Fruit fly (Drosophila melanogaster) whole organism, embryonic: ENCODE data around the gene CG5846.

Experiments used
- Ada2b ChIP-seq: fragments of 200-800 bp; sonication (Bioruptor generic); IDR thresholded peaks from 2 replicates; pipeline ENCODE4 v1.3.6; 2022; ENCODE audit warnings: missing biosample characterization, missing genetic modification characterization
- Aef1 ChIP-seq: fragments of 200-800 bp; sonication (Bioruptor generic); IDR thresholded peaks from 3 replicates; pipeline ENCODE4 v1.3.6; 2022; ENCODE audit warnings: missing biosample characterization, missing genetic modification characterization
- CG10209 ChIP-seq: fragments of 200-800 bp; sonication (Bioruptor generic); optimal IDR thresholded peaks from 3 replicates; lab custom pipeline; 2017; ENCODE audit warnings: missing biosample characterization, mild to moderate bottlenecking, missing genetic modification characterization, missing genetic modification reagents
- CG10979 ChIP-seq: fragments of 200-800 bp; sonication (Bioruptor generic); optimal IDR thresholded peaks from 2 replicates; lab custom pipeline; 2018; ENCODE audit warnings: missing biosample characterization, mild to moderate bottlenecking, missing genetic modification characterization, moderate library complexity
- CG11247 ChIP-seq: fragments of 200-800 bp; sonication (Bioruptor generic); IDR thresholded peaks from 2 replicates; pipeline ENCODE4 v1.3.6; 2022; ENCODE audit warnings: missing biosample characterization, missing genetic modification characterization
- CG11504 ChIP-seq: fragments of 200-800 bp; sonication (Bioruptor generic); optimal IDR thresholded peaks from 3 replicates; lab custom pipeline; 2019; ENCODE audit warnings: missing biosample characterization, mild to moderate bottlenecking, missing genetic modification characterization, moderate library complexity
- CG12219 ChIP-seq: fragments of 200-800 bp; sonication (Bioruptor generic); optimal IDR thresholded peaks from 3 replicates; lab custom pipeline; 2018; ENCODE audit warnings: missing biosample characterization, mild to moderate bottlenecking, missing genetic modification characterization
- CG14441 ChIP-seq: fragments of 200-800 bp; sonication (Bioruptor generic); IDR thresholded peaks from 2 replicates; pipeline ENCODE4 v1.3.6; 2022; ENCODE audit warnings: missing biosample characterization, missing genetic modification characterization
- CG15479 ChIP-seq: fragments of 200-800 bp; sonication (Bioruptor generic); optimal IDR thresholded peaks from 3 replicates; lab custom pipeline; 2019; ENCODE audit warnings: missing biosample characterization, mild to moderate bottlenecking, missing genetic modification characterization, moderate library complexity
- CG17361 ChIP-seq: fragments of 200-800 bp; sonication (Bioruptor generic); IDR thresholded peaks from 3 replicates; pipeline ENCODE4 v1.3.6; 2022; ENCODE audit warnings: missing biosample characterization, missing genetic modification characterization
- CG17385 ChIP-seq: fragments of 200-800 bp; sonication (Bioruptor generic); optimal IDR thresholded peaks from 3 replicates; lab custom pipeline; 2018; ENCODE audit warnings: missing biosample characterization, mild to moderate bottlenecking, missing genetic modification characterization
- CG1792 ChIP-seq: fragments of 200-800 bp; sonication (Bioruptor generic); optimal IDR thresholded peaks from 2 replicates; lab custom pipeline; 2016; ENCODE audit warnings: missing biosample characterization, missing genetic modification characterization
- CG18599 ChIP-seq: fragments of 200-800 bp; sonication (Bioruptor generic); optimal IDR thresholded peaks from 3 replicates; lab custom pipeline; 2017; ENCODE audit warnings: missing biosample characterization, missing genetic modification characterization, mild to moderate bottlenecking, moderate library complexity, missing genetic modification reagents
- CG18764 ChIP-seq: fragments of 200-800 bp; sonication (Bioruptor generic); optimal IDR thresholded peaks from 3 replicates; lab custom pipeline; 2016; ENCODE audit warnings: missing biosample characterization, missing genetic modification characterization
- CG34376 ChIP-seq: fragments of 200-800 bp; sonication (Bioruptor generic); optimal IDR thresholded peaks from 2 replicates; lab custom pipeline; 2018; ENCODE audit warnings: missing biosample characterization, mild to moderate bottlenecking, missing genetic modification characterization
- CG42726 ChIP-seq: fragments of 200-800 bp; sonication (Bioruptor generic); IDR thresholded peaks from 2 replicates; pipeline ENCODE4 v1.3.6; 2022; ENCODE audit warnings: missing biosample characterization, missing genetic modification characterization; ENCODE audit not compliant: partially characterized antibody
- CG4328 ChIP-seq: fragments of 200-800 bp; sonication (Bioruptor generic); optimal IDR thresholded peaks from 3 replicates; lab custom pipeline; 2017; ENCODE audit warnings: missing biosample characterization, missing genetic modification reagents, missing genetic modification characterization
- CG43689 ChIP-seq: fragments of 200-800 bp; sonication (Bioruptor generic); IDR thresholded peaks from 2 replicates; pipeline ENCODE4 v1.3.6; 2022; ENCODE audit warnings: missing biosample characterization, missing genetic modification characterization
- CG4707 ChIP-seq: fragments of 200-800 bp; sonication (Bioruptor generic); optimal IDR thresholded peaks from 2 replicates; lab custom pipeline; 2018; ENCODE audit warnings: missing biosample characterization, mild to moderate bottlenecking, missing genetic modification characterization, moderate library complexity
- CG6689 ChIP-seq: fragments of 200-800 bp; sonication (Bioruptor generic); IDR thresholded peaks from 2 replicates; pipeline ENCODE4 v1.3.6; 2022; ENCODE audit warnings: missing biosample characterization, missing genetic modification characterization
- CG8281 ChIP-seq: fragments of 200-800 bp; sonication (Bioruptor generic); optimal IDR thresholded peaks from 2 replicates; lab custom pipeline; 2018; ENCODE audit warnings: missing biosample characterization, mild to moderate bottlenecking, missing genetic modification characterization, moderate library complexity
- CG8924 ChIP-seq: fragments of 200-800 bp; optimal IDR thresholded peaks from 3 replicates; lab custom pipeline; 2019; ENCODE audit warnings: missing biosample characterization, mild to moderate bottlenecking, missing genetic modification characterization, moderate library complexity
- CG9215 ChIP-seq: fragments of 200-800 bp; sonication (Bioruptor generic); IDR thresholded peaks from 2 replicates; pipeline ENCODE4 v1.3.6; 2022; ENCODE audit warnings: missing biosample characterization, missing genetic modification characterization
- CG9437 ChIP-seq: fragments of 200-800 bp; sonication (Bioruptor generic); optimal IDR thresholded peaks from 2 replicates; lab custom pipeline; 2018; ENCODE audit warnings: missing biosample characterization, mild to moderate bottlenecking, missing genetic modification characterization
- D19A ChIP-seq: fragments of 200-800 bp; optimal IDR thresholded peaks from 3 replicates; lab custom pipeline; 2019; ENCODE audit warnings: missing biosample characterization, mild to moderate bottlenecking, missing genetic modification characterization, moderate library complexity
- Deaf1 ChIP-seq: fragments of 200-800 bp; optimal IDR thresholded peaks from 3 replicates; lab custom pipeline; 2019; ENCODE audit warnings: missing biosample characterization, mild to moderate bottlenecking, missing genetic modification characterization, moderate library complexity
- Ets97D ChIP-seq: fragments of 200-800 bp; sonication (Bioruptor generic); optimal IDR thresholded peaks from 3 replicates; lab custom pipeline; 2016; ENCODE audit warnings: missing biosample characterization, missing genetic modification characterization
- Hr78 ChIP-seq, 2 experiments: fragments of 200-800 bp in 1 of 2; fragments of >200 bp in 1 of 2; sonication (Bioruptor generic) in 1 of 2; optimal IDR thresholded peaks; 2 replicates each; lab custom pipeline; 2017 to 2019; ENCODE audit warnings: missing biosample characterization in 2 of 2, missing genetic modification characterization in 2 of 2, mild to moderate bottlenecking in 1 of 2, moderate library complexity in 1 of 2
- Hsf ChIP-seq: fragments of 200-800 bp; sonication (Bioruptor generic); optimal IDR thresholded peaks from 3 replicates; lab custom pipeline; 2016; ENCODE audit warnings: missing biosample characterization, missing genetic modification characterization
- Kr ChIP-seq: fragments of 200-800 bp; sonication (Bioruptor generic); optimal IDR thresholded peaks from 2 replicates; lab custom pipeline; 2017; ENCODE audit warnings: missing biosample characterization, mild to moderate bottlenecking, missing genetic modification characterization
- NfI ChIP-seq: fragments of 200-800 bp; sonication (Bioruptor generic); optimal IDR thresholded peaks from 3 replicates; lab custom pipeline; 2018; ENCODE audit warnings: missing biosample characterization, mild to moderate bottlenecking, missing genetic modification characterization, moderate library complexity
- TFAM ChIP-seq: fragments of 200-800 bp; sonication (Bioruptor generic); optimal IDR thresholded peaks from 2 replicates; lab custom pipeline; 2017; ENCODE audit warnings: missing biosample characterization, missing genetic modification characterization, inconsistent platforms
- Xbp1 ChIP-seq: fragments of 200-800 bp; sonication (Bioruptor generic); optimal IDR thresholded peaks from 3 replicates; lab custom pipeline; 2016; ENCODE audit warnings: missing biosample characterization, mild to moderate bottlenecking, missing genetic modification characterization
- bsh ChIP-seq, 2 experiments: fragments of 200-800 bp; sonication (Bioruptor generic); optimal IDR thresholded peaks; 2 replicates each; lab custom pipeline; 2017 to 2018; ENCODE audit warnings: mild to moderate bottlenecking in 2 of 2, missing biosample characterization in 2 of 2, missing genetic modification characterization in 2 of 2, moderate library complexity in 1 of 2
- chif ChIP-seq, 2 experiments: fragments of 200-800 bp; sonication (Bioruptor generic); optimal IDR thresholded peaks; 3 replicates each; lab custom pipeline; 2016; ENCODE audit warnings: missing biosample characterization in 2 of 2, missing genetic modification characterization in 2 of 2
- ci ChIP-seq: fragments of 200-800 bp; sonication (Bioruptor generic); IDR thresholded peaks from 3 replicates; pipeline ENCODE4 v1.3.6; 2022; ENCODE audit warnings: missing biosample characterization, missing genetic modification characterization
- dysf ChIP-seq: fragments of 200-800 bp; sonication (Bioruptor generic); IDR thresholded peaks from 3 replicates; pipeline ENCODE4 v1.3.6; 2022; ENCODE audit warnings: missing biosample characterization, missing genetic modification characterization
- ewg ChIP-seq: fragments of 200-800 bp; sonication (Bioruptor generic); optimal IDR thresholded peaks from 3 replicates; lab custom pipeline; 2017; ENCODE audit warnings: mild to moderate bottlenecking, missing biosample characterization, missing genetic modification reagents, missing genetic modification characterization
- jigr1 ChIP-seq: fragments of 200-800 bp; sonication (Bioruptor generic); IDR thresholded peaks from 3 replicates; pipeline ENCODE4 v1.3.6; 2022; ENCODE audit warnings: missing biosample characterization, missing genetic modification characterization
- lov ChIP-seq, 2 experiments: fragments of 200-800 bp in 1 of 2; fragments of >200 bp in 1 of 2; sonication (Bioruptor generic) in 1 of 2; IDR thresholded peaks in 1 of 2; optimal IDR thresholded peaks in 1 of 2; 2 replicates in 1 of 2; 3 replicates in 1 of 2; pipeline versions ENCODE4 v1.3.6 to Lab custom; 2017 to 2022; ENCODE audit warnings: missing biosample characterization in 1 of 2, missing genetic modification characterization in 1 of 2
- onecut ChIP-seq: fragments of 200-800 bp; sonication (Bioruptor generic); IDR thresholded peaks from 2 replicates; pipeline ENCODE4 v1.3.6; 2022; ENCODE audit warnings: missing biosample characterization, missing genetic modification characterization
- p53 ChIP-seq: fragments of 200-800 bp; sonication (Bioruptor generic); optimal IDR thresholded peaks from 2 replicates; lab custom pipeline; 2016; ENCODE audit warnings: missing biosample characterization, missing genetic modification characterization
- phol ChIP-seq: fragments of 200-800 bp; sonication (Bioruptor generic); optimal IDR thresholded peaks from 3 replicates; lab custom pipeline; 2018; ENCODE audit warnings: missing biosample characterization, mild to moderate bottlenecking, missing genetic modification characterization, moderate library complexity
- sim ChIP-seq: fragments of 200-800 bp; sonication (Bioruptor generic); IDR thresholded peaks from 2 replicates; pipeline ENCODE4 v1.3.6; 2022; ENCODE audit warnings: missing biosample characterization, missing genetic modification characterization
- sr ChIP-seq: fragments of 200-800 bp; sonication (Bioruptor generic); IDR thresholded peaks from 3 replicates; pipeline ENCODE4 v1.3.6; 2022; ENCODE audit warnings: missing biosample characterization, missing genetic modification characterization
- ssp ChIP-seq: fragments of 200-800 bp; sonication (Bioruptor generic); IDR thresholded peaks from 2 replicates; pipeline ENCODE4 v1.3.6; 2022; ENCODE audit warnings: missing biosample characterization, missing genetic modification characterization
- vvl ChIP-seq: fragments of 200-800 bp; sonication (Bioruptor generic); IDR thresholded peaks from 2 replicates; pipeline ENCODE4 v1.3.6; 2022; ENCODE audit warnings: missing biosample characterization, missing genetic modification characterization

The CG5846 gene

dm6 chr2L:9986402-9987350, 29.6 kb upstream of the CG5846 start (continued):
- TF ChIP-seq chif (GFP tag; optimal IDR thresholded peaks at IDR 0.05; lab: Kevin White, UChicago) = peak; percentile 11 to 31
- TF ChIP-seq CG42726 (GFP tag; lab: Robert Waterston, UW) = no peak
- peak; percentile 22 for TF ChIP-seq CG8924 (tag; lab: Kevin White, UChicago)
- TF ChIP-seq CG4707 (GFP tag; lab: Kevin White, UChicago) = no peak
- peak; percentile 52 for TF ChIP-seq ssp (GFP tag; lab: Robert Waterston, UW)
- TF ChIP-seq bsh (GFP tag; optimal IDR thresholded peaks at IDR 0.05; lab: Kevin White, UChicago) = peak; percentile 79 to 83
- peak in 1 of 2 experiments; percentile 30 for TF ChIP-seq Hr78 (GFP tag; optimal IDR thresholded peaks at IDR 0.05; lab: Kevin White, UChicago)
- TF ChIP-seq TFAM (GFP tag; lab: Kevin White, UChicago) = no peak
- peak; percentile 71 for TF ChIP-seq Ada2b (GFP tag; lab: Robert Waterston, UW)
- TF ChIP-seq Ets97D (GFP tag; lab: Kevin White, UChicago) = no peak
- peak; percentile 79 for TF ChIP-seq ci (GFP tag; lab: Robert Waterston, UW)
- peak; percentile 22 for TF ChIP-seq CG18764 (GFP tag; lab: Kevin White, UChicago)
- no peak for TF ChIP-seq CG4328 (GFP tag; lab: Kevin White, UChicago)
- 0 out of 3 replicates have a peak, but pooled peaks have one; percentile 33 for TF ChIP-seq sr (GFP tag; lab: Robert Waterston, UW)
- TF ChIP-seq CG11504 (tag; lab: Kevin White, UChicago) = peak; percentile 79
- no peak for TF ChIP-seq lov (optimal IDR thresholded peaks at IDR 0.05; lab: Kevin White, UChicago)
- TF ChIP-seq lov (GFP tag; IDR thresholded peaks at IDR 0.05; lab: Robert Waterston, UW) = 0 out of 3 replicates have a peak, but pooled peaks have one; percentile 60
- TF ChIP-seq CG6689 = peak; percentile 67
- peak; percentile 29 for TF ChIP-seq CG18599
- TF ChIP-seq CG34376 (GFP tag; lab: Kevin White, UChicago) = no peak
- TF ChIP-seq CG1792 (GFP tag; lab: Kevin White, UChicago) = no peak
- TF ChIP-seq CG8281 (tag; lab: Kevin White, UChicago) = no peak
- peak; percentile 64 for TF ChIP-seq CG14441 (GFP tag; lab: Robert Waterston, UW)
- peak; percentile 59; the same call in 1 of the 2 replicates for TF ChIP-seq sim (GFP tag; lab: Robert Waterston, UW)
- TF ChIP-seq CG10209 (GFP tag; lab: Kevin White, UChicago) = peak; percentile 12
- peak; percentile 17; the same call in 1 of the 2 replicates for TF ChIP-seq CG9215
- peak; percentile 4 for TF ChIP-seq Hsf (GFP tag; lab: Kevin White, UChicago)
- TF ChIP-seq CG10979 = peak; percentile 77
- peak; percentile 54 for TF ChIP-seq D19A (tag; lab: Kevin White, UChicago)
- TF ChIP-seq CG12219 = peak; percentile 52
- no peak for TF ChIP-seq Deaf1 (tag; lab: Kevin White, UChicago)
- TF ChIP-seq NfI (GFP tag; lab: Kevin White, UChicago) = peak; percentile 47
- peak; percentile 37; the same call in 1 of the 3 replicates for TF ChIP-seq Aef1 (GFP tag; lab: Robert Waterston, UW)
- TF ChIP-seq CG9437 = no peak
- no peak for TF ChIP-seq Kr (GFP tag; lab: Kevin White, UChicago)
- peak; percentile 67 for TF ChIP-seq phol (tag; lab: Kevin White, UChicago)
- TF ChIP-seq jigr1 (GFP tag; lab: Robert Waterston, UW) = peak; percentile 65; the same call in 2 of the 3 replicates
- TF ChIP-seq Xbp1 (GFP tag; lab: Kevin White, UChicago) = peak; percentile 54
- no peak for TF ChIP-seq p53 (GFP tag; lab: Kevin White, UChicago)
- peak; percentile 62; the same call in 2 of the 3 replicates for TF ChIP-seq CG17361 (GFP tag; lab: Robert Waterston, UW)
- TF ChIP-seq onecut = peak; percentile 68
- no peak for TF ChIP-seq CG15479 (GFP tag; lab: Kevin White, UChicago)
- 0 out of 2 replicates have a peak, but pooled peaks have one; percentile 4 for TF ChIP-seq CG43689
- TF ChIP-seq dysf = peak; percentile 55; the same call in 2 of the 3 replicates
- peak; percentile 28 for TF ChIP-seq CG17385 (GFP tag; lab: Kevin White, UChicago)
- peak; percentile 53; the same call in 1 of the 2 replicates for TF ChIP-seq CG11247 (GFP tag; lab: Robert Waterston, UW)
- peak; percentile 36 for TF ChIP-seq ewg (GFP tag; lab: Kevin White, UChicago)
- peak; percentile 87 for TF ChIP-seq vvl
